Fruit fly (Drosophila melanogaster) whole organism, prepupa: Measurements from ENCODE around the gene Hsp67Ba.
A peak's percentile ranks its signal among the peaks of the same experiment; 100 is the strongest.

Source experiments
- CG11762 ChIP-seq: fragments of 200-800 bp; sonication (Bioruptor generic); optimal IDR thresholded peaks from 3 replicates; lab custom pipeline; 2016; ENCODE audit warnings: missing biosample characterization, missing genetic modification characterization; ENCODE audit not compliant: insufficient read depth
- CG11902 ChIP-seq: fragments of 200-800 bp; sonication (Bioruptor generic); optimal IDR thresholded peaks from 3 replicates; lab custom pipeline; 2016; ENCODE audit warnings: missing biosample characterization, missing genetic modification characterization
- CG1621 ChIP-seq: fragments of 200-800 bp; sonication (Bioruptor generic); optimal IDR thresholded peaks from 3 replicates; lab custom pipeline; 2018; ENCODE audit warnings: missing biosample characterization, mild to moderate bottlenecking, missing genetic modification characterization
- CG16779 ChIP-seq: fragments of 200-800 bp; sonication (Bioruptor generic); optimal IDR thresholded peaks from 3 replicates; lab custom pipeline; 2017; ENCODE audit warnings: missing biosample characterization, mild to moderate bottlenecking, missing genetic modification characterization
- CG3032 ChIP-seq: fragments of 200-800 bp; optimal IDR thresholded peaks from 2 replicates; lab custom pipeline; 2019; ENCODE audit warnings: missing biosample characterization, mild to moderate bottlenecking, missing genetic modification characterization, moderate library complexity
- CG31627 ChIP-seq: fragments of 200-800 bp; sonication (Bioruptor generic); optimal IDR thresholded peaks from 3 replicates; lab custom pipeline; 2016; ENCODE audit warnings: missing biosample characterization, missing genetic modification characterization
- CG32006 ChIP-seq: fragments of 200-800 bp; sonication (Bioruptor generic); optimal IDR thresholded peaks from 3 replicates; lab custom pipeline; 2017; ENCODE audit warnings: missing biosample characterization, mild to moderate bottlenecking, missing genetic modification characterization
- CG34406 ChIP-seq: fragments of 200-800 bp; sonication (Bioruptor generic); optimal IDR thresholded peaks from 3 replicates; lab custom pipeline; 2016; ENCODE audit warnings: missing biosample characterization, missing genetic modification characterization
- CG3919 ChIP-seq: fragments of 200-800 bp; sonication (Bioruptor generic); optimal IDR thresholded peaks from 3 replicates; lab custom pipeline; 2016; ENCODE audit warnings: missing biosample characterization, missing genetic modification characterization
- CG4318 ChIP-seq: fragments of 200-800 bp; sonication (Bioruptor generic); optimal IDR thresholded peaks from 3 replicates; lab custom pipeline; 2017; ENCODE audit warnings: missing biosample characterization, mild to moderate bottlenecking, missing genetic modification characterization
- CG6276 ChIP-seq: fragments of 200-800 bp; sonication (Bioruptor generic); optimal IDR thresholded peaks from 2 replicates; lab custom pipeline; 2017; ENCODE audit warnings: missing biosample characterization, mild to moderate bottlenecking, missing genetic modification characterization
- CG6792 ChIP-seq: fragments of 200-800 bp; sonication (Bioruptor generic); optimal IDR thresholded peaks from 3 replicates; lab custom pipeline; 2016; ENCODE audit warnings: missing biosample characterization, missing genetic modification characterization
- CG7368 ChIP-seq: fragments of 200-800 bp; sonication (Bioruptor generic); optimal IDR thresholded peaks from 3 replicates; lab custom pipeline; 2016; ENCODE audit warnings: missing biosample characterization, missing genetic modification characterization
- CG8119 ChIP-seq: fragments of 200-800 bp; sonication (Bioruptor generic); IDR thresholded peaks from 3 replicates; pipeline ENCODE4 v1.3.6; 2022; ENCODE audit warnings: missing biosample characterization, missing genetic modification characterization
- CG8319 ChIP-seq: fragments of 200-800 bp; sonication (Bioruptor generic); optimal IDR thresholded peaks from 3 replicates; lab custom pipeline; 2016; ENCODE audit warnings: missing biosample characterization, missing genetic modification characterization
- CG9139 ChIP-seq: fragments of 200-800 bp; sonication (Bioruptor generic); optimal IDR thresholded peaks from 3 replicates; lab custom pipeline; 2017; ENCODE audit warnings: missing biosample characterization, mild to moderate bottlenecking, missing genetic modification characterization
- Eip75B ChIP-seq: fragments of 200-800 bp; sonication (Bioruptor generic); optimal IDR thresholded peaks from 3 replicates; lab custom pipeline; 2016; ENCODE audit warnings: missing biosample characterization, missing genetic modification characterization
- Eip78C ChIP-seq: fragments of 200-800 bp; sonication (Bioruptor generic); peaks from one replicate; lab custom pipeline; 2016; ENCODE audit warnings: missing biosample characterization, missing genetic modification characterization
- Eip93F ChIP-seq: fragments of 200-800 bp; sonication (Bioruptor generic); optimal IDR thresholded peaks from 2 replicates; lab custom pipeline; 2016; ENCODE audit warnings: missing biosample characterization, mild to moderate bottlenecking, missing genetic modification characterization
- Ets96B ChIP-seq: fragments of 200-800 bp; optimal IDR thresholded peaks from 2 replicates; lab custom pipeline; 2019; ENCODE audit warnings: missing biosample characterization, mild to moderate bottlenecking, missing genetic modification characterization, moderate library complexity
- Gug ChIP-seq: fragments of 200-800 bp; sonication (Bioruptor generic); IDR thresholded peaks from 2 replicates; pipeline ENCODE4 v1.3.6; 2022; ENCODE audit warnings: missing biosample characterization, missing genetic modification characterization
- Hr38 ChIP-seq: sonication (Bioruptor generic); optimal IDR thresholded peaks from 2 replicates; lab custom pipeline; 2016; ENCODE audit warnings: missing biosample characterization, missing genetic modification characterization
- Hr39 ChIP-seq: fragments of 200-800 bp; sonication (Bioruptor generic); optimal IDR thresholded peaks from 2 replicates; lab custom pipeline; 2016; ENCODE audit warnings: missing biosample characterization, missing genetic modification characterization
- Lpt ChIP-seq: fragments of 200-800 bp; sonication (Bioruptor generic); optimal IDR thresholded peaks from 3 replicates; lab custom pipeline; 2016; ENCODE audit warnings: missing biosample characterization, missing genetic modification characterization
- Smox ChIP-seq: fragments of 200-800 bp; sonication (Bioruptor generic); optimal IDR thresholded peaks from 3 replicates; lab custom pipeline; 2016; ENCODE audit warnings: missing biosample characterization, missing genetic modification characterization
- Sox102F ChIP-seq: fragments of 200-800 bp; sonication (Bioruptor generic); optimal IDR thresholded peaks from 2 replicates; lab custom pipeline; 2016; ENCODE audit warnings: missing biosample characterization, mild to moderate bottlenecking, missing genetic modification characterization
- Sox14 ChIP-seq: fragments of 200-800 bp; sonication (Bioruptor generic); optimal IDR thresholded peaks from 3 replicates; lab custom pipeline; 2016; ENCODE audit warnings: missing biosample characterization, missing genetic modification characterization
- Sox15 ChIP-seq: fragments of 200-800 bp; sonication (Bioruptor generic); optimal IDR thresholded peaks from 3 replicates; lab custom pipeline; 2016; ENCODE audit warnings: missing biosample characterization, missing genetic modification characterization
- acj6 ChIP-seq: fragments of 200-800 bp; sonication (Bioruptor generic); optimal IDR thresholded peaks from 3 replicates; lab custom pipeline; 2016; ENCODE audit warnings: missing biosample characterization, missing genetic modification characterization
- cyc ChIP-seq: fragments of 200-800 bp; sonication (Bioruptor generic); optimal IDR thresholded peaks from 3 replicates; lab custom pipeline; 2016; ENCODE audit warnings: missing biosample characterization, missing genetic modification characterization
- dac ChIP-seq: fragments of 200-800 bp; sonication (Bioruptor generic); optimal IDR thresholded peaks from 2 replicates; lab custom pipeline; 2017; ENCODE audit warnings: missing biosample characterization, mild to moderate bottlenecking, missing genetic modification characterization
- dsx ChIP-seq: fragments of 200-800 bp; optimal IDR thresholded peaks from 3 replicates; lab custom pipeline; 2019; ENCODE audit warnings: missing biosample characterization, mild to moderate bottlenecking, missing genetic modification characterization, moderate library complexity; ENCODE audit not compliant: poor library complexity, severe bottlenecking
- esn ChIP-seq: fragments of 200-800 bp; sonication (Bioruptor generic); optimal IDR thresholded peaks from 2 replicates; lab custom pipeline; 2016; ENCODE audit warnings: missing biosample characterization, mild to moderate bottlenecking, missing genetic modification characterization, moderate library complexity
- fd59A ChIP-seq: fragments of 200-800 bp; sonication (Bioruptor generic); optimal IDR thresholded peaks from 2 replicates; lab custom pipeline; 2017; ENCODE audit warnings: missing biosample characterization, mild to moderate bottlenecking, missing genetic modification characterization, missing genetic modification reagents
- fd85E ChIP-seq: fragments of 200-800 bp; sonication (Bioruptor generic); optimal IDR thresholded peaks from 3 replicates; lab custom pipeline; 2016; ENCODE audit warnings: missing biosample characterization, missing genetic modification characterization
- fkh ChIP-seq: fragments of 200-800 bp; sonication (Bioruptor generic); optimal IDR thresholded peaks from 3 replicates; lab custom pipeline; 2017; ENCODE audit warnings: missing biosample characterization, mild to moderate bottlenecking, missing genetic modification characterization, moderate library complexity
- lz ChIP-seq: fragments of 200-800 bp; sonication (Bioruptor generic); optimal IDR thresholded peaks from 3 replicates; lab custom pipeline; 2016; ENCODE audit warnings: missing biosample characterization, missing genetic modification characterization
- net ChIP-seq: fragments of 200-800 bp; sonication (Bioruptor generic); optimal IDR thresholded peaks from 3 replicates; lab custom pipeline; 2016; ENCODE audit warnings: missing biosample characterization, missing genetic modification characterization
- pdm3 ChIP-seq: fragments of 200-800 bp; sonication (Bioruptor generic); optimal IDR thresholded peaks from 3 replicates; lab custom pipeline; 2016; ENCODE audit warnings: missing biosample characterization, missing genetic modification characterization
- ss ChIP-seq, 2 experiments: fragments of 200-800 bp; sonication (Bioruptor generic); optimal IDR thresholded peaks; 2 replicates in 1 of 2; 3 replicates in 1 of 2; lab custom pipeline; 2017 to 2018; ENCODE audit warnings: mild to moderate bottlenecking in 2 of 2, missing biosample characterization in 2 of 2, missing genetic modification characterization in 2 of 2, moderate library complexity in 1 of 2
- svp ChIP-seq: fragments of 200-800 bp; sonication (Bioruptor generic); peaks from one replicate; lab custom pipeline; 2016; ENCODE audit warnings: missing biosample characterization, missing genetic modification characterization
- topi ChIP-seq: fragments of 200-800 bp; sonication (Bioruptor generic); optimal IDR thresholded peaks from 3 replicates; lab custom pipeline; 2016; ENCODE audit warnings: missing biosample characterization, missing genetic modification characterization

Hsp67Ba gene

dm6 chr3L:9410754-9411423, 31.6 kb upstream of the Hsp67Ba start, which contains the start of the genes CG4022 and Cpsf5 (continued):
- TF ChIP-seq CG3032 (tag; lab: Kevin White, UChicago) = peak; percentile 75
- peak; percentile 82 for TF ChIP-seq CG32006
- peak; percentile 64 for TF ChIP-seq CG6792 (GFP tag; lab: Kevin White, UChicago)
- peak; percentile 70 for TF ChIP-seq Sox14 (GFP tag; lab: Kevin White, UChicago)
- TF ChIP-seq CG31627 (GFP tag; lab: Kevin White, UChicago) = peak; percentile 67
- TF ChIP-seq svp (GFP tag; lab: Kevin White, UChicago) = no peak
- no peak for TF ChIP-seq CG4318 (GFP tag; lab: Kevin White, UChicago)
- peak; percentile 77 for TF ChIP-seq acj6 (GFP tag; lab: Kevin White, UChicago)
- peak; percentile 76 for TF ChIP-seq lz (GFP tag; lab: Kevin White, UChicago)
- TF ChIP-seq dac = no peak
- TF ChIP-seq Eip75B (GFP tag; lab: Kevin White, UChicago) = peak; percentile 78
- peak; percentile 49 for TF ChIP-seq Lpt (GFP tag; lab: Kevin White, UChicago)
- TF ChIP-seq CG34406 (GFP tag; lab: Kevin White, UChicago) = peak; percentile 71
- TF ChIP-seq CG11762 = peak; percentile 45
- peak; percentile 67 for TF ChIP-seq CG3919
- peak; percentile 54 for TF ChIP-seq net (GFP tag; lab: Kevin White, UChicago)
- peak; percentile 73 for TF ChIP-seq CG8119 (GFP tag; lab: Robert Waterston, UW)
- peak; percentile 62 for TF ChIP-seq cyc (GFP tag; lab: Kevin White, UChicago)
- TF ChIP-seq CG6276 (GFP tag; lab: Kevin White, UChicago) = no peak
- TF ChIP-seq fd85E (GFP tag; lab: Kevin White, UChicago) = no peak
- TF ChIP-seq fd59A = no peak
- peak; percentile 46 for TF ChIP-seq Sox15 (GFP tag; lab: Kevin White, UChicago)
- no peak for TF ChIP-seq CG8319

dm6 chr3L:9410030-9410589, 30.8 kb upstream of the Hsp67Ba start:
- no peak for TF ChIP-seq CG34406 (GFP tag; lab: Kevin White, UChicago)
- no peak for TF ChIP-seq Sox102F (GFP tag; lab: Kevin White, UChicago)
- TF ChIP-seq CG9139 = no peak
- no peak for TF ChIP-seq CG6276 (GFP tag; lab: Kevin White, UChicago)
- no peak for TF ChIP-seq pdm3 (GFP tag; lab: Kevin White, UChicago)
- TF ChIP-seq CG32006 = no peak
- TF ChIP-seq Sox14 (GFP tag; lab: Kevin White, UChicago) = peak; percentile 80
- no peak for TF ChIP-seq Smox
- TF ChIP-seq CG1621 (tag; lab: Kevin White, UChicago) = peak; percentile 52
- no peak for TF ChIP-seq dsx (GFP tag; lab: Kevin White, UChicago)
- no peak for TF ChIP-seq Eip93F (GFP tag; lab: Kevin White, UChicago)
- no peak for TF ChIP-seq CG11902 (GFP tag; lab: Kevin White, UChicago)
- TF ChIP-seq CG7368 = no peak
- no peak for TF ChIP-seq Gug (GFP tag; lab: Robert Waterston, UW)
- no peak for TF ChIP-seq fd59A
- TF ChIP-seq Sox15 (GFP tag; lab: Kevin White, UChicago) = no peak
- TF ChIP-seq Ets96B (tag; lab: Kevin White, UChicago) = no peak
- peak; percentile 23 to 41 for TF ChIP-seq ss (GFP tag; optimal IDR thresholded peaks at IDR 0.05; lab: Kevin White, UChicago)
- no peak for TF ChIP-seq topi (GFP tag; lab: Kevin White, UChicago)
- TF ChIP-seq cyc (GFP tag; lab: Kevin White, UChicago) = no peak
- TF ChIP-seq, all 60 proteins: peak for 3

- TF ChIP-seq CG8119 (GFP tag; lab: Robert Waterston, UW) = no peak
- TF ChIP-seq CG8319 = no peak
- no peak for TF ChIP-seq Eip78C (GFP tag; lab: Kevin White, UChicago)
- no peak for TF ChIP-seq dsx (GFP tag; lab: Kevin White, UChicago)
- TF ChIP-seq Eip93F (GFP tag; lab: Kevin White, UChicago) = no peak
- TF ChIP-seq Sox14 (GFP tag; lab: Kevin White, UChicago) = no peak
- no peak for TF ChIP-seq CG31627 (GFP tag; lab: Kevin White, UChicago)
- TF ChIP-seq Smox = no peak
- TF ChIP-seq pdm3 (GFP tag; lab: Kevin White, UChicago) = no peak
- no peak for TF ChIP-seq esn (GFP tag; lab: Kevin White, UChicago)
- no peak for TF ChIP-seq fkh
- TF ChIP-seq CG1621 (tag; lab: Kevin White, UChicago) = no peak
- TF ChIP-seq CG7368 = no peak
- no peak for TF ChIP-seq CG32006
- no peak for TF ChIP-seq Hr38 (GFP tag; lab: Kevin White, UChicago)
- TF ChIP-seq Hr39 (GFP tag; lab: Kevin White, UChicago) = no peak
- TF ChIP-seq Sox15 (GFP tag; lab: Kevin White, UChicago) = no peak
- no peak for TF ChIP-seq fd85E (GFP tag; lab: Kevin White, UChicago)
- TF ChIP-seq CG16779 (tag; lab: Kevin White, UChicago) = no peak
These were observed 25.2 kb upstream of the Hsp67Ba start, which contains the start of gene Cpr67B for dm6 chr3L:9404497-9404896. Gene Cpr67B (plus strand): TSS chr3L:9404797.
